Fruit fly (Drosophila melanogaster) whole organism, larva: ENCODE results near the gene CG5704.

Experiments used
- noc ChIP-seq: fragments of 200-800 bp; sonication (Bioruptor generic); optimal IDR thresholded peaks from 3 replicates; lab custom pipeline; 2019; ENCODE audit warnings: missing biosample characterization, mild to moderate bottlenecking, missing genetic modification characterization, moderate library complexity

The CG5704 gene

dm6 chr3L:2170885-2171526, at the start of gene CG5704:
Gene CG5704 (minus strand): TSS chr3L:2170971.
- no peak for TF ChIP-seq noc (tag; lab: Kevin White, UChicago)

dm6 chr3L:2212403-2212802, 41.6 kb upstream of the CG5704 start, which contains the start of gene CG15878:
Gene CG15878 (minus strand): TSS chr3L:2212503.
- no peak for TF ChIP-seq noc (tag; lab: Kevin White, UChicago)

DNA sequence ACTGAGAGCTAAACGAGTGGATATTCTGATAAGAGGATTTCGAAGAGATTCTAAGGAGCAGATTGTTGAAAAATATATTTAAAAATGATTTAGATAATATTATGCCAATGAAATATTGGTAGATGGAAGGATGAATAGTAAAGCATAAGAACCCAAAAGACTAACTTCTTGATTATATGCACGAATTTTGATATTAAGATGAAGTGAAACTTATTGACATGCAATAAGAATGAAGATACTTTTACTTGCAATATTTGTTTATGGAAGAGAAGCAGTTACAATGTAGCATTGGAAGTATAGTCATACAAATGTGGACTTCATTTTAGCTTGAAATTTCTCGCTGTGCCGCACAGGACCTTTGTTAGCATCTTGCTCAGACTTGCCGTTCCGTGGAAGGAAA, 25.9 kb upstream of the CG5704 start, which contains the start of gene CG8960:
TSS of gene CG8960 (plus strand) at position 301 of the 400 bp plus-strand sequence.
- TF ChIP-seq noc (tag; lab: Kevin White, UChicago), result no peak

DNA sequence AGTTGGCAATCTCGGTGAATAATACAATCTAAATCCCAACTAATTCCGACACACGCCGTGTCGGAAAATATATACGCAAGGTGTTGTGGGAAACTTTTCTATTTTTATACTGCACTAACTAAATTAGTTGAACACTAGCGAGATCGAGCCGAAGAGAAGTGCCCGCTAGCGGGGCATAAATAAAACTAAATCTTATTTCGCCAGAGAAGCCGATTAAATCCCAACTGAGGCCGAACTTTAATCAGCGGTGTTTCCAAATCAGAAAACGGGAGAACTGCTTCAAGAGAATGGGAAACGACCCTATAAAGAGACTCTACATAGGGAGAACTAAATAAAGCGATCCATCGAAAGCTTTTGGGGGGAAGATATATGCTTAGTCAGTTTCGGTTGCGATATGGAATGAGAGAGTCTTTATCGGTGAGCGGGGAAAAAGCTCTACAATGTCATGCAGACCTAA, 21.3 kb upstream of the CG5704 start, which contains the start of gene CG5707:
TSS of gene CG5707 (minus strand) at position 228 of the 457 bp plus-strand sequence.
- TF ChIP-seq noc (tag; lab: Kevin White, UChicago), result peak; percentile 60

- no peak for TF ChIP-seq noc (tag; lab: Kevin White, UChicago)
Measured at dm6 chr3L:2191512-2191911, 20.7 kb upstream of the CG5704 start.

dm6 chr3L:2185630-2186029, 14.9 kb upstream of the CG5704 start, which contains the start of gene CG13810:
Gene CG13810 (plus strand): TSS chr3L:2185930.
- TF ChIP-seq noc (tag; lab: Kevin White, UChicago), result no peak

DNA sequence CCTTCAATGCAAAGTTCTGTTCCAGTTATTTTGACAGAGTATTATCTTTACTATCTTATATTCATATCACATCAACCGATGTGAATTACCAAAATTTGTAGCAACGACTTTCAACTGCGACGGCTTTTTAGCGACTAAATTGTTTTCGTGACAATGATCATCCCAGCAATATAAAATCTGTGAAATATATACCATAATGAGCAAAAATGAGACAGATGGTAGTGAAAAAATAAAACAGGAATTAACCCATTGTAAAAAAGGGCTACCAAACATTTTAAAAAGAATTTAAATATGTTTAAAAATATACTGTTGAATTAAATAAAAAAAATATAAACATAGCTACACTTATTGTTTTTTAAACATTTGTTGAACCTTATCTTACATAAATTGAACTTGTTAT, 3.5 kb upstream of the CG5704 start, which contains the start of gene CG15820:
TSS of gene CG15820 (minus strand) at position 101 of the 400 bp plus-strand sequence.
- TF ChIP-seq noc (tag; lab: Kevin White, UChicago), result no peak

DNA sequence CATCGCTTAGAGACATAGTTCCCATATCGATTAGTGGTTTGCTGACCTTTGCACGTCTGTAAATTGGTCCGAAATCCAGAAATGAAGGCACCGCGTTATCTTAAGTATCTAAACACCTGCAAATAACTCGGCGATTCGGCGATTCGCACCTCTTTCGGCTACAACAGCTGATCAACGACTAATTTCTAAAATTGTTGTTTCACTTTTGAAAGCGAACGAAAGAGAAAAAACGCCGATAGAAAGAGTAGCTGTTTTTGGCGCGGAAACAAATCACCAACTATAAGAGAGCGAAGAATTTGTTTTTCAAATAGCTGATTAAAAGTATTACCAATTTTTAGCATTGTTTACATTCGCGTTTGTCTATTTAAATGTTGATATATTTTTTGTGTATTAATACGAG, 1.8 kb downstream of the CG5704 start, which contains the start of gene CG15879:
TSS of gene CG15879 (minus strand) at position 155 of the 400 bp plus-strand sequence.
- no peak for TF ChIP-seq noc (tag; lab: Kevin White, UChicago)

DNA sequence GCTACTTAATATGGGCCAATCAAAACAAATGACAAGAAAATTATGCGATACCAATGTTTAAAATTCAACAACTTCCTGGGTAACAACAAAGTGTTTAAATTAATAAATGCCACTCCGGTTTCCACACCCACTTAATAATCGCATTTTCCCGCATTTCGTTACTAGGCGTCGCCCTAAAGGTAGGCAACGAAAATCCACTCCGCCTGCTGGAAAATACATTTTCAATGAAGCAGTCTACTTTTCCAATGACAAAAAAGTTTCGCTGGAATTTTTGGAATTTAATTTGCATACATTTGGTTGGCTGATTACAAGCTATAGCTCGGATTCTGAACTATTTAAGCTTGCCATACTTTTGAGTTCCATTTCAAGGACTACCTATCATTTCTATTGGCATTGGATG, 4.0 kb downstream of the CG5704 start:
- TF ChIP-seq noc (tag; lab: Kevin White, UChicago), result no peak

dm6 chr3L:2164805-2165204, 6.0 kb downstream of the CG5704 start:
- no peak for TF ChIP-seq noc (tag; lab: Kevin White, UChicago)

dm6 chr3L:2164031-2164537, 6.7 kb downstream of the CG5704 start:
- TF ChIP-seq noc (tag; lab: Kevin White, UChicago), result no peak

DNA sequence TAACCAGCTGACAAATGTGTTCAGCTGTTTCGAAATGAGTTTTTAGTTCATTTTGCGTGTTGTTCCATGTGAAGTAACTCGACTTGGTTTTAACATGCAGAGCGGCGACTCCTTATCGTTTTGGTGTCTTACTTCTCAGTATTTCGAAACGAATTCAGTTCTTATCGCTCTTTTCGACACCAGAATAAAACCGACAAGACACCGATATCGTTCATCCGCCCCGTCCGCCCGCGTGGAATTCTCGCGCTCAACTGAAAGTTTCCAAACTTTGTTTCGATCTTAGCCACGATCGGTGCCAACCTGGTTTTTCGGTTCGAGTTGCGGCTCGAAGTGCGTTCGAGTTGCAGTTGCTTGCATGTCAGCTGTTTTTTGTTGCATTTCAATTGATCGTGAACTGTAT, 7.2 kb downstream of the CG5704 start, which contains the start of gene CG15822:
TSS of gene CG15822 (minus strand) at position 256 of the 400 bp plus-strand sequence.
- no peak for TF ChIP-seq noc (tag; lab: Kevin White, UChicago)

DNA sequence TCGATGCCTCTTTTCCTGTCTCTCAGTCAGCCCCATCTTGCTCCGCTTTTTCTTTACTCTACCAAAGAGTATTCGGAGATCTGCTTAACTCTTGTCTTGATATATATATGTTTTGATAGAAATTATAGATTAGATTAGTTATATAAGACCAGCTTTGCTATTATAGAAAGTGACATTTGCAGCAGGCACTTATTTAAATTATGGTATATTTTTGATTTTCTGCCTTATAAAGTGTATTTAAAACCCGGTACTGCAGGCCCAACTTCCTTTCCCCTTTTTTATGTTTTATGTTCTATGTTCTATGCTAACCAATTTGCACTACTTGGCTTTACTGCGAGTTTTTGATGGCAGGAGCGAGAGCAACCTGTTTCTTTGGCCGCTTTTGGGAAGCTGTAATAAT, 8.1 kb downstream of the CG5704 start:
- no peak for TF ChIP-seq noc (tag; lab: Kevin White, UChicago)

DNA sequence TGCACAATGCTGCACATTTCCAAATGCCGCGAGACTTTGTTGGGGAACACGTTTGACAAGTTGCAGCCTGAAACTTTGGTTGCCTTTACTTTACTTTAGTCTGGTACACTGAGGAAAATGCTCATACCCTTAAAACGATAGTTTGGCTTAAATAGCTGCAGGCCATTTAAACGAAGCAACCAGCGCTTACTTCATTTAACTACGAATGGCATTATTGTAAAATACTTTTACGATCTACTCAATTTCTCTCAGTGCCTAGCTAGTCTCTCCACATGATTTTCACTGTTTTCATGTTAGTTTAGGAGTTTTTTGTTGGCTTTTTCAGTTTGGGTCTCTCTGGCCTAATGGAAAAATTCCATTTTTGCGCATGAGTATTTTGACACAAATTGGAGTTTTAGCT, 8.8 kb downstream of the CG5704 start:
- no peak for TF ChIP-seq noc (tag; lab: Kevin White, UChicago)

dm6 chr3L:2159817-2160216, 11.0 kb downstream of the CG5704 start:
- no peak for TF ChIP-seq noc (tag; lab: Kevin White, UChicago)

DNA sequence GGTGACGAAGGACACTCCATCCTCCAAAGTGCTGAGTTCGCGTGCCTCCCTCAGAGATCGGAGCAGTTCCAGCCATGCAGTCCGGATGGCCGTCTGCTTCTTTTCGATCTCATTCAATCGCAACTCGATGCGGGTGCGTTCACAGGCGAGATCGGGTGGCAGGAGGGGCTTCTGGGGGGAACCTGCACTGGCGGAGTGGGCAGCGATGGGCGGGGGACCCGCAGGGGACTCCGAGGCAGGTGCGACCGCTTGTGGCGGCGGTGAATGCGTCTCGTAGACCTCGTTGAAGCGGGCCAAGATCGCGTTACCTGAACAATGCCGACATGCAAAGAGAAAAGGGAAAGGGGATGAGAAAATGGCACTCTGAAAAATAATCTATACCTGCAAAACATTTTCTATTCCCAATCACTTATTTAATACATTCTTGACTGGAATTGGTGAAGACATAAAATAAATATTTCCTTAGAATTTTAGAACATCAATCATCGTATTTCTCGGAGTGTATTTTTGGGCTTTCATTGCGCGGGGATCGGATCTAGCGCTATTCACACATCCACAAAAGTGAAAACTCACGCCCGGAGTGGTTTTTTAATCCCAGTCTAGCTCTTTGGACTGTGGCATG, 12.0 kb downstream of the CG5704 start:
- TF ChIP-seq noc (tag; lab: Kevin White, UChicago), result no peak
